Worm (Caenorhabditis elegans): ENCODE results near the gene H28G03.3.
A peak's percentile ranks its signal among the peaks of the same experiment; 100 is the strongest.

H28G03.3 gene

DNA sequence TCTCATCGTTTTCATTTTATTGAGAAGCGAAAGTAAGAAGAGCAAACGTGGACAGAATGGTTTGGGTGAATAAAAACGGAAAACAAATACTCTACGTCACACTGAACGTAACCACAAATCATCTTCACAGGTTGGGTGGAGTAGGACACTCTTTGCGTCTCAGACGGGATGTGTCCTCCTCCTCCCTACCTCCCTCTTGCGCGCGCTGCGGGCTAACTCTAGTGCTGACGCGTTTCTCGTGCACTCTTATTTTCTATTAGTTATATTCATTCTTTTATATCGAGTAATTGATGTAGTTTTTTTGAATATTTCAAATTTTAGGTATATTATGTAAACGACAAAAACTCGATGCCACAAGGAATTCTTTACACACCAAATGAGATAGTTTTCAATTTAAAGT is 17.9 kb upstream of the H28G03.3 start, which contains the start of gene Y34B4A.7 (continued):
- TF ChIP-seq lsy-2 (tag; optimal IDR thresholded peaks at IDR 0.05), result peak in 1 of 2 experiments; percentile 83
- TF ChIP-seq rbr-2 (tag; optimal IDR thresholded peaks at IDR 0.05), result peak; percentile 73
- peak; percentile 64 for TF ChIP-seq ztf-7 (tag; optimal IDR thresholded peaks at IDR 0.05)
- TF ChIP-seq F10B5.3 (tag; optimal IDR thresholded peaks at IDR 0.05), result peak; percentile 18
- peak; percentile 71 for TF ChIP-seq hlh-11 (tag; optimal IDR thresholded peaks at IDR 0.05)
- no peak for TF ChIP-seq sdz-12 (GFP tag; optimal IDR thresholded peaks at IDR 0.05)
- peak; percentile 77 for TF ChIP-seq mes-2 (tag; optimal IDR thresholded peaks at IDR 0.05; ENCODE audit: poor library complexity, severe bottlenecking)
- TF ChIP-seq dmd-6 (GFP tag; IDR thresholded peaks at IDR 0.05), result peak; percentile 15; the same call in 1 of the 2 replicates
- TF ChIP-seq nhr-6 (tag; optimal IDR thresholded peaks at IDR 0.05), result peak; percentile 8
- no peak for TF ChIP-seq zfp-3 (GFP tag; conservative IDR thresholded peaks at IDR 0.05)
- peak; percentile 57; the same call in 1 of the 2 replicates for TF ChIP-seq ctbp-1 (GFP tag; IDR thresholded peaks at IDR 0.05)
- TF ChIP-seq F37D6.2 (tag; optimal IDR thresholded peaks at IDR 0.05), result peak; percentile 22
- peak; percentile 65 for TF ChIP-seq dpl-1 (GFP tag; optimal IDR thresholded peaks at IDR 0.05)
- no peak for TF ChIP-seq attf-4 (tag; optimal IDR thresholded peaks at IDR 0.05)
- TF ChIP-seq nhr-28 (tag; optimal IDR thresholded peaks at IDR 0.05), result peak; percentile 65
- TF ChIP-seq F44E2.7 (GFP tag; IDR thresholded peaks at IDR 0.05), result no peak
- TF ChIP-seq skn-1 (tag; optimal IDR thresholded peaks at IDR 0.05), result no peak
- peak; percentile 16 for TF ChIP-seq nhr-11 (tag; optimal IDR thresholded peaks at IDR 0.05)

- TF ChIP-seq ceh-20 (GFP tag; IDR thresholded peaks at IDR 0.05) (no peak), nhr-41 (GFP tag; IDR thresholded peaks at IDR 0.05) (no peak), egl-43 (GFP tag; IDR thresholded peaks at IDR 0.05) (no peak), ztf-11 (tag; optimal IDR thresholded peaks at IDR 0.05) (no peak), pqm-1 (tag; optimal IDR thresholded peaks at IDR 0.05) (peak; percentile 68), mxl-3 (GFP tag; optimal IDR thresholded peaks at IDR 0.05) (no peak), nhr-28 (tag; optimal IDR thresholded peaks at IDR 0.05) (peak; percentile 57), lin-1 (GFP tag; IDR thresholded peaks at IDR 0.05) (peak; percentile 14; the same call in 1 of the 2 replicates), zip-11 (GFP tag; IDR thresholded peaks at IDR 0.05) (no peak), dve-1 (tag; optimal IDR thresholded peaks at IDR 0.05; ENCODE audit: insufficient read depth) (peak; percentile 57), Y48G9A.11 (GFP tag; IDR thresholded peaks at IDR 0.05) (no peak), madf-9 (GFP tag; conservative IDR thresholded peaks at IDR 0.05) (no peak), daf-19 (GFP tag; conservative IDR thresholded peaks at IDR 0.05) (no peak), mes-2 (tag; optimal IDR thresholded peaks at IDR 0.05; ENCODE audit: poor library complexity, severe bottlenecking) (peak; percentile 32), zip-2 (tag; optimal IDR thresholded peaks at IDR 0.05) (no peak), ces-1 (GFP tag; optimal IDR thresholded peaks at IDR 0.05) (no peak), ctbp-1 (GFP tag; IDR thresholded peaks at IDR 0.05) (no peak), skn-1 (tag; optimal IDR thresholded peaks at IDR 0.05) (no peak), unc-62 (GFP tag; optimal IDR thresholded peaks at IDR 0.05 in 1 of 2) (no peak), unc-62 (tag; optimal IDR thresholded peaks at IDR 0.05) (no peak), dmd-9 (GFP tag; IDR thresholded peaks at IDR 0.05) (no peak), sdz-12 (GFP tag; optimal IDR thresholded peaks at IDR 0.05) (no peak), saeg-2 (GFP tag; IDR thresholded peaks at IDR 0.05) (no peak), fos-1 (tag; optimal IDR thresholded peaks at IDR 0.05) (no peak), zag-1 (tag; optimal IDR thresholded peaks at IDR 0.05) (no peak), duxl-1 (tag; optimal IDR thresholded peaks at IDR 0.05; ENCODE audit: poor library complexity) (no peak), hlh-11 (tag; optimal IDR thresholded peaks at IDR 0.05) (peak; percentile 55), mdl-1 (tag; optimal IDR thresholded peaks at IDR 0.05) (no peak), dmd-6 (GFP tag; IDR thresholded peaks at IDR 0.05) (peak; percentile 65; the same call in 1 of the 2 replicates)
These were observed 17.3 kb upstream of the H28G03.3 start, which contains the start of gene mtm-5 for ce11 chrX:5243382-5243979. TSS of gene mtm-5 (minus strand) at chrX:5243408.

Measured in whole organism, L4 larva.